Fruit fly (Drosophila melanogaster) ovary, adult (tissue): ENCODE measurements around the gene senju.

Experiments used
- CG17801 ChIP-seq: fragments of 200-800 bp; optimal IDR thresholded peaks from 2 replicates; lab custom pipeline; 2019; ENCODE audit warnings: missing biosample characterization, mild to moderate bottlenecking, missing genetic modification characterization, moderate library complexity; ENCODE audit not compliant: partially characterized antibody

The senju gene

DNA sequence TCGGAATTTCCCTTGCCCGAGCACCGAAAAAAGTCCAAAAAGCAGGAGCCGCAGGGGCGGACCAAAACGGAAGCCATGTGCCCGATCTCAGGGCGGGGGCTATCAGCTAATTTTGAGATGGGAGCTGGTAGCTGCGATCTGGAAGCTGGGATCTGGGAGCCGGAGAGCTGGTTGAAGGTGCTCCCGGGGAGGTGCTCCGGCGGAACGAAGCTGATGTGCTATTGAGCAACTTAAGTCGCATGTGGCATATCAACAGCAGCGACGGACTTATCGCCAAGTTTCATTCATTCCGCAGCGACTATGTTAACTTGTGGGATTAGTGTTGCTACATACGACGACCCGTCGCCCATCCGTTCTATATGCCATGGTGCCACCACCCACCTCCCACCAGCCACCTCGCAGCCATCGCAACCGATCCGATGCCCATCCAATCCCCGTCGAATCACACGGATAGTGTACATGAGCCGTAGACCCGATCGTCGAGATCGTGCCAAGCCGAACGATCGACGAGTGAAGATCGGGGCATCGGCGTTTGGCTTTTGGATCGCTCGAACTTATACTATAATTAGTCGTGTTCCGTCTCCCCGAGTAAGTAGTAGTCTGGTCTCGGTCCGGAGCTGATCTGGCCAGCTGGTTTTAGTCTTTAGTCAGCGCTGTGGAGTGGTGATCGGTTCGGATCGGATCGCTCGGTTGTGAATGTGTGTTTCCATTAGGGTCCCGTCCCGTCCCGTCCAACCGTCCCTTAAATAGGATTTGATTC, 23.4 kb upstream of the senju start, which contains the start of gene Col4a1:
Gene Col4a1, plus strand, starts transcription at position 561 of the 760 bp plus-strand sequence.
- no peak for TF ChIP-seq CG17801 (GFP tag; lab: Kevin White, UChicago)

DNA sequence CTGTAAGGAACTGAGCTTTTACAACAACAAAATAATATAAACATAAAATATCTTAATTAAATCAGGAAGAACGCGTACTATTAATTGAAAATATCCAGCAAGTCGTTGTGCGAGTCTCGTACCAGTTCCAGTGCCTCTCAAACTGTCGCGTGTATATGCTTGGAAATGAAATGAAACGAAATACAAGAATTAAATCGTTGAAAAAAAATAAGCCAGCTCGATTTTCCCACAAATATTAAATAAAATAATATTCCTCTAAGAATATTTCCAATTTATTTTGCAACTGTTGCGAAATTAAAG, 22.9 kb upstream of the senju start:
- no peak for TF ChIP-seq CG17801 (GFP tag; lab: Kevin White, UChicago)

DNA sequence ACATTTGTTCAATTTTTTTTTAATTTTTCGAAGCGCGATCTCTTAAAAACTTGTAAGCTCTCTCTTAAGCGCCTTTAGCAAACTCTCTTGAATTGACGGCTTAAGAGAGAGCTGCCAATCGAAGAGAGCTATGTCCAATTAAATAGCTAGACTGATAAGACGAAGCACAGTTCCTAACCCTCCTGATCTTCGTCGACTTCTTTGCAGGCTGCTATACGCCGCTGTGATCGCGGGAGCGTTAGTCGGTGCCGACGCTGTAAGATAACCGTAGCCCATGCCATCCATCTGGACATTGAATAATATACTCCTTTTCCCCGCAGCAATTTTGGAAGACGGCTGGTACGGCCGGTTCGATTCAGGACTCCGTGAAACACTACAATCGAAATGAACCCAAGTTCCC, 22.1 kb upstream of the senju start:
- no peak for TF ChIP-seq CG17801 (GFP tag; lab: Kevin White, UChicago)

DNA sequence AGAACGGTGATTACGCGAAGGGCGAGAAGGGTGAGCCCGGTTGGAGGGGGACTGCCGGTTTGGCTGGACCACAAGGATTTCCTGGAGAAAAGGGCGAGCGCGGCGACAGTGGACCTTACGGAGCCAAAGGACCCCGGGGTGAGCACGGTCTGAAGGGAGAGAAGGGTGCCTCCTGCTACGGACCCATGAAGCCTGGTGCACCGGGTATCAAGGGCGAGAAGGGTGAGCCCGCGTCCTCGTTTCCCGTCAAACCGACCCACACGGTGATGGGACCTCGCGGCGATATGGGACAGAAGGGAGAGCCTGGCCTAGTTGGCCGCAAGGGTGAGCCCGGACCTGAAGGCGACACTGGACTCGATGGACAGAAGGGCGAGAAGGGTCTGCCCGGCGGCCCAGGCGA, 21.2 kb upstream of the senju start:
- no peak for TF ChIP-seq CG17801 (GFP tag; lab: Kevin White, UChicago)

DNA sequence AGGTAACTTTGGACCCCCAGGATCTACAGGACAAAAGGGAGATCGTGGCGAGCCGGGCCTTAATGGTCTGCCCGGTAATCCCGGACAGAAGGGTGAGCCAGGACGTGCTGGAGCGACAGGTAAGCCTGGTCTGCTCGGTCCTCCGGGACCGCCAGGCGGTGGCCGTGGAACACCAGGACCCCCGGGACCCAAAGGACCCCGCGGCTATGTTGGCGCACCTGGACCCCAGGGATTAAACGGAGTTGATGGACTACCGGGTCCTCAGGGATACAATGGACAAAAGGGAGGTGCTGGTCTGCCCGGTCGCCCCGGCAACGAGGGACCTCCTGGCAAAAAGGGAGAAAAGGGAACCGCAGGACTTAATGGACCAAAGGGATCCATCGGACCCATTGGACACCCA, 20.8 kb upstream of the senju start:
- no peak for TF ChIP-seq CG17801 (GFP tag; lab: Kevin White, UChicago)

DNA sequence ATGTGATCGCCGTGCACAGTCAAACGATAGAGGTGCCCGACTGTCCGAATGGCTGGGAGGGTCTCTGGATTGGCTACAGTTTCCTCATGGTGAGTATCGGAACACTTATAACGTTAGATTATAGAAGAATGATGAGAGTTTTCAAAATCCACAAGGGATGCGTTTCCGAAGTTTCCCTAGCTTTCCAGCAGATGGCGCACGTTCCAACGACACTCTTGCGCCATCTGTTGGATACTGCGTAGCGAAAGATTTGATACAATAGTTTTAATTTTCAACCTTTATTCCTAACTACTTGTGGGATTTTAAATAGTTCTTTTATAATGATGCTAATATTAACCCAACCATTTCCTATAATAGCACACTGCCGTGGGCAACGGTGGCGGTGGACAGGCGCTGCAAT, 16.5 kb upstream of the senju start:
- no peak for TF ChIP-seq CG17801 (GFP tag; lab: Kevin White, UChicago)

DNA sequence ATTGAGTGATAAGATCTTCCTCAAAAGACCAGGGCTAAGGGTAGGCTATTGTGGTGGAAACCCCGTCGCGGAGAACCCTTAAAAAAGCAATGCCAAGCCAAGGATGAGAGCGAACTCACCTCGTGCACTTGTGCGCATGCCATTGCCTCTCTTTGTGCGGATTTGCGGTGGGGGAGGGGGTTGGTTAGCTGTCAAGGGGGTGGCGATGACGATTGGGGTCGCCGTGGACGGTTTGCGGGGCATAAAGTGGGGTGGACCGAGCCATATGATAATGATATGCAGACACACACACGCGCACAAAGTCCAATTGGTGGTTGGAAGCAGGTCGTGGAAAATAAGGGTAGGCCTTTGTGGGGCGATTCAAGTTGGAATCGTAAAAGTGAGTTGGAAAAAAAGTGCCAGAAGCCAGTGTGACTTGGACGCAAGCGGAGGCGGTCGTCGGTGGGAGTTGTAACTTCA, 15.2 kb upstream of the senju start, which contains the start of the genes CG14042 and SP555:
Gene CG14042, plus strand, starts transcription at position 308 of the 459 bp plus-strand sequence.
Gene SP555, plus strand, starts transcription at position 308 of the 459 bp plus-strand sequence.
- TF ChIP-seq CG17801 (GFP tag; lab: Kevin White, UChicago) = no peak

DNA sequence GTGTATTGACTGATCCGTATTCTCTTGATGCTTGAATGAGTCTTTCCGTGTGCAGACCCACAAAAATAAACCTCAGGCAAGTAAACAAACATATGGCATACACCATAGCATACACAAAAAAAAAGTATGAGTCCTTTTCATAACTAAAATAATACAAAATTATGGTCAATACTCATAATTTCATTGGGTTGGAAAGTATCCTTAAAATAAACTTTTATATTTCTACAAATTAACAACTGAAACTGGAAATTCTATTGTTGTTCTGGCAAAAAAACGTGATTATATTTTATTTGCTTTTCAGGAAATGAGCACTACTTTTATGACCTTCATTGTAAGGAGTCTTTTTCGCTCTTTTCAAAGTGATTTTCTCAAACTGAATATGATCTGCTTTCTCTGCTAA, 10.6 kb upstream of the senju start:
- TF ChIP-seq CG17801 (GFP tag; lab: Kevin White, UChicago) = no peak

DNA sequence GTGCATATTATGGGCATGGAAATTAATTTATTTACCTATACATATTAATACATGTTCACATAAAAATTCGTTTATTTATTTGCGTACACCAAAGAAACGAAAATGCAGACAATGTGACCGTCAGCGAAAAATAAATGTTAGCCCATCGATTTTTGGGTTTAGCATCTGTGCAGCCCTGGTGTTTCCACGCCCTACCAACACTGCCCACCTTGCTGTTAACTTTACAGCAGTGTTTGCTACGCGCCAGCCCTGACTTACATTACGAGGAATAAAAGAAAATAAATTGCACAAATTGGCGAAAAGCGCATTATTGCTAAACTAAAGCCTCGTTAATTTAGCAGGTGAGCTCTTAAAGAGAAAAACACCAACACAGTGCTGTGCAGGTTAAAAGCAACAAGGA, 9.6 kb upstream of the senju start, which contains the start of the genes CG33995, CG44000 and CG44001:
Gene CG33995, plus strand, starts transcription at position 228 of the 400 bp plus-strand sequence.
Gene CG44000, plus strand, starts transcription at position 228 of the 400 bp plus-strand sequence.
Gene CG44001, plus strand, starts transcription at position 228 of the 400 bp plus-strand sequence.
- TF ChIP-seq CG17801 (GFP tag; lab: Kevin White, UChicago) = peak; percentile 58

DNA sequence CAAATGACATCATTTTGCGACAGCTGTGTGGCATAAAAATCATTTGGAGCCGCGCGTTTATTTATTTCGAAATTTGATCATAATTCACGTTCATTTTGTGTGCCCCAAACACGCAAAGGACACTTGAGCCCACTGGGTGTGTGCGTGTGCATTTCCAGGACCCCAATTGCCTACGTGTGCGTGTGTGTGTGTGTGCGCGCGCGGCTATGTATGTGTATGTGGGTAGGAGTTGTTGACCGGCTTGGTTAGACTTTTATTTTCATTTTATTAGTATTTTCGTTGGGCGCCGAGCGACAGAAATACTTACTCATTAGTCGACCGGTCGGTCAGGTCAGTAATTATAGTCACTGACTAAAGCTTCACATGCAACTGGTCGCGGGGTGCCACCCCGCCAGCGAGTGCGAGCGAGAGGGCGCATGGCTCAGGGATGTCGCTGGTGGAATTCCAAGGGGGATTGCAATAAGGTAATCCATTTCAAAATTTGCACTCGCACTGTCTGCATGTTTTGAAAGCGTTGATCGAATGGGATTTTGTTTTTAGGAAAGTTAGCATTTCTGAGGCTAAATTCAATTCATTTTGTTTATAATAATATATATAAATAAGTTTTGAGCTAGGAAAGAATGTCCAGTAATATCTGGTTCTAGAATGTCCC, 9.0 kb upstream of the senju start:
- no peak for TF ChIP-seq CG17801 (GFP tag; lab: Kevin White, UChicago)

DNA sequence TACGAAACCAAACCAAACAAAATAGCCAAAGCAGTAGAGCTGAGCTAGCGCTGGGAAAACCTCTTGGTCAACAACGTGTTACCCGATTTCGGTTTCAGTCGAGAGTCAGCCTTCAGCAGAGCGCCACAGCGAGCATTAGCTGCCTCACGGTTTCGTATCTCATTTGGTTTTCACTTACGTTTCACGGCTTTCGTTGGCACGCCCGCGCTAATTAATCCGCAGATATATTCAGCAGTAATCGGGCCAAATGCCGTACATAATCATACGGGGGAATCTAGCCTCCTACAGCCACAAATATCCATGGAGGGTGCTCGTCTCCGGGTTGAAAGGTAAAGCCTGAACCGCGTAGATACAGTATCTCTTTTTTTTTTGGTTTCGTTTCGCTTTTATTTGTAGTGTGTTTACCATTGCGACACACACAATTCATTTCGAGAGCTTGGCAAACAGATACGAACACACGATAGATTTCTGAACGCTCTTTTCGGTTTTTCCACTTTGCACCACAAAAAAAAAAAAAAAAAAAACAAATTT, 8.2 kb upstream of the senju start, which contains the start of gene CG31650:
Gene CG31650, minus strand, starts transcription at position 352 of the 531 bp plus-strand sequence.
- TF ChIP-seq CG17801 (GFP tag; lab: Kevin White, UChicago) = no peak

DNA sequence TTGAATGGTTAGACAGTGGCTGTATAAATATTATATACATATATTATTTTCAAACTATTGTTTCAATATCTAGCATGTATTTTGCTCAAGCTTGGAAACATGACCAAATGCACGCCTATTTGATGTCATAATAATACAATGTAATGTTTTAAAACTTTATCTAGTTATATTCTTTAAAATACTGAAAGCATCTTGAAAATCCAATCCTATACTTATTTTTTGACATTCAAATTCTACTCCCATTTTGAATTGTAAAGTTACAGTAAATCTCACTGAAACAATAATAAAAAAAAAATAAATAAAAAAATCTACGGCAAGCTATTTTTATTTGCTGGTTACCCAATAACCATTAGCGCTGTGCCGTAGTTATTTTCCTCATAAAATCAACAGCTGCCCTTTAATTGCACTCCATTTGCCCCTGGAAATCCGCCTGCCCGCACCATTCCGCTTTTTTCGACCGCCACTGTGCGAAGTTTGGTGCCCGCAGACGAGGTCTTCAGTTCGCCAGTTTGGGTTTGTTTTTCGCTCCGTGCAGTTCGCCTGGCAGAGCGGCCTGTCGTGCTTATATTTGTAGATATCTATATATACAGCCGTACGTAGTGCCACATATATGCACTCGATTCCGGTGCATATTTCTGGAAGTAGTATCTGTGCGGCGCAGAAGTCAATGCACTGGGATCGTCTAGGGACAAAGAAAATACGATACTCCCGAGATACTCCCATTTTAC, 7.6 kb upstream of the senju start:
- TF ChIP-seq CG17801 (GFP tag; lab: Kevin White, UChicago) = no peak

DNA sequence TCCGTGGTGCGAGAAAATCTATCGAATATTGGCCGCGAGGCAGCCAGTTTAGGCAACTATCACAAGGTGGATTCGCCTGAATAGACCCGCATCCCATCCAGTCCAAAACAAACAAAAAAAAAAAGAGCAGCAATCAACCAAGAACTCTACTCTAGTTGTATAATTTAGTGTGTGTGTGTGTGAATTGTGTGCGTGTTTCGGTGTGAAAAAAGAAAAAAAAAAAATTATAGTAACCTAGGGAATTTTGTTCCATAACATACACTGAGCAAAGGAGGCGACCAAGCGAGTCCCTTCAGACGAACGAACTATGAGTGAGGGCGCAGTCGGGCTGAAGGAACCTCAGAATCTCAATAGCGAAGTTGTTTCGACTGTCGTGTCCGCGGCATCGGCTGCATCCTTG, 6.4 kb upstream of the senju start:
- TF ChIP-seq CG17801 (GFP tag; lab: Kevin White, UChicago) = no peak

DNA sequence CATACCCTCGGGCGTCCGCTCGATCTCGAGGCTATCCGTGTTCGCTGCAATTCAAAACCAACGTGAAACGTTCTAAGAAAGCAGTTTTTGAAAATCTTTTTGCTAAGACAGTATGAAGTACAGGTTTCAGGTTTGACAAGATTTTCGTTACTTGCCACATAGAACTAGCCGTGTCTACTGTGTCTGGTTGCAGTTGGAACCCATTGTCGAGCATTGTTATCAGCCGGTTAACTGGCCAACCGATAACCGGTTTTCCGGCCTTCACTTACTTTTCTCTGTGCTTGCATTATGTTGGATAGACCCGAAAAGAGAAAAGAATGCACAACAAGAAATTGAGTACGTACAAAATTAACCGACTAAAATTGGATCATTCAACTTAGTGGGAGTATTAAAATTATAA, 2.7 kb upstream of the senju start:
- no peak for TF ChIP-seq CG17801 (GFP tag; lab: Kevin White, UChicago)

DNA sequence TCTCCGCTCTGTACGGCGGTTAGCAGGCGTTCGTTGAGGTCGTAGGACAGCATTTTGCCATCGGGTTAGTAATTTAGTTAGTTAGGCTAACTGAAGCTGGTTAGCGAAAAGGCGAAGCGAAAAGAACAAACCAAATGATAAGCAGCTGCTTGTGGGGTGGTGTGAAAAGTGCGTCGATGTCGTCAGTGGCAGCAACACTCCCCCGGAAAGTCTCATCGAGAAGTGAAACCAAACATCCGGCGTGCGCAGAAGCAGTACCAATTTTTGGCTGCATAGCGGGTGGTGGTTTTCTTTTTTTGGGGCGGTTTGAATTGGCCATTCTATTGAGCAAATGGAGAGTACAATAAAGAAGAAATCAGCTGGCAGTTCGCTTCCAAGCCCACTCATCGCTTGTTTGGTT, 1.8 kb upstream of the senju start, which contains the start of gene CG9121:
Gene CG9121, minus strand, starts transcription at position 238 of the 400 bp plus-strand sequence.
- no peak for TF ChIP-seq CG17801 (GFP tag; lab: Kevin White, UChicago)
